Fruit fly (Drosophila melanogaster) whole organism, wandering third instar larva: ENCODE results near the gene CG33080.

ENCODE experiments used
- CG9705 ChIP-seq: fragments of 200-800 bp; sonication (Bioruptor generic); optimal IDR thresholded peaks from 2 replicates; lab custom pipeline; 2018; ENCODE audit warnings: missing biosample characterization, mild to moderate bottlenecking, missing genetic modification characterization
- CrebA ChIP-seq: fragments of 200-800 bp; sonication (Bioruptor generic); optimal IDR thresholded peaks from 2 replicates; lab custom pipeline; 2016; ENCODE audit warnings: missing biosample characterization, mild to moderate bottlenecking, missing genetic modification characterization, borderline replicate concordance
- Dif ChIP-seq: fragments of 200-275, 200-300 bp; sonication (Bioruptor generic); optimal IDR thresholded peaks from 2 replicates; lab custom pipeline; 2018; ENCODE audit warnings: missing biosample characterization, missing genetic modification characterization; ENCODE audit not compliant: partially characterized antibody
- GATAd ChIP-seq: sonication (Bioruptor generic); optimal IDR thresholded peaks from 2 replicates; lab custom pipeline; 2016; ENCODE audit warnings: missing biosample characterization, missing genetic modification characterization
- HLH106 ChIP-seq: fragments of 200-800 bp; optimal IDR thresholded peaks from 3 replicates; lab custom pipeline; 2019; ENCODE audit warnings: missing biosample characterization, mild to moderate bottlenecking, missing genetic modification characterization, moderate library complexity
- Hnf4 ChIP-seq: fragments of 200-800 bp; sonication (Bioruptor generic); optimal IDR thresholded peaks from 2 replicates; lab custom pipeline; 2016; ENCODE audit warnings: missing biosample characterization, mild to moderate bottlenecking, missing genetic modification characterization
- Hr78 ChIP-seq: fragments of >200 bp; optimal IDR thresholded peaks from 2 replicates; lab custom pipeline; 2017; ENCODE audit warnings: missing biosample characterization, missing genetic modification characterization
- Hr83 ChIP-seq: fragments of 200-300 bp; sonication (Bioruptor generic); optimal IDR thresholded peaks from 2 replicates; lab custom pipeline; 2016; ENCODE audit warnings: missing biosample characterization, mild to moderate bottlenecking, missing genetic modification characterization, moderate library complexity; ENCODE audit not compliant: poor library complexity, severe bottlenecking
- Jra ChIP-seq: sonication (Bioruptor generic); optimal IDR thresholded peaks from 2 replicates; lab custom pipeline; 2016; ENCODE audit warnings: missing biosample characterization, missing genetic modification characterization
- Myc ChIP-seq: fragments of >200 bp; optimal IDR thresholded peaks from 2 replicates; lab custom pipeline; 2017
- N ChIP-seq: fragments of >200 bp; optimal IDR thresholded peaks from 2 replicates; lab custom pipeline; 2018; ENCODE audit warnings: missing biosample characterization, missing external identifiers, missing genetic modification characterization
- Rel ChIP-seq, 2 experiments: fragments of 200-800 bp; sonication (Bioruptor generic) in 1 of 2; optimal IDR thresholded peaks; 2 replicates in 1 of 2; 3 replicates in 1 of 2; lab custom pipeline; 2016 to 2019; ENCODE audit warnings: mild to moderate bottlenecking in 2 of 2, missing biosample characterization in 2 of 2, missing genetic modification characterization in 2 of 2, moderate library complexity in 1 of 2
- Sp1 ChIP-seq: fragments of 200-800 bp; sonication (Bioruptor generic); optimal IDR thresholded peaks from 3 replicates; lab custom pipeline; 2019; ENCODE audit warnings: missing biosample characterization, mild to moderate bottlenecking, missing genetic modification characterization, moderate library complexity
- Vsx2 ChIP-seq: fragments of 200-300, 225-300 bp; sonication (Bioruptor generic); optimal IDR thresholded peaks from 2 replicates; lab custom pipeline; 2018; ENCODE audit warnings: missing biosample characterization, missing genetic modification characterization; ENCODE audit not compliant: partially characterized antibody
- br ChIP-seq: fragments of 200-800 bp; sonication (Bioruptor generic); optimal IDR thresholded peaks from 2 replicates; lab custom pipeline; 2016; ENCODE audit warnings: missing biosample characterization, missing genetic modification characterization
- brk ChIP-seq: fragments of 200-800 bp; sonication (Bioruptor generic); optimal IDR thresholded peaks from 2 replicates; lab custom pipeline; 2016; ENCODE audit warnings: missing biosample characterization, mild to moderate bottlenecking, missing genetic modification characterization
- dl ChIP-seq, 2 experiments: fragments of 175-275, 200-275 bp in 1 of 2; fragments of 200-275 bp in 1 of 2; sonication (Bioruptor generic); optimal IDR thresholded peaks; lab custom pipeline; 2018; ENCODE audit warnings: mild to moderate bottlenecking in 2 of 2, missing biosample characterization in 2 of 2, missing genetic modification characterization in 2 of 2, moderate library complexity in 2 of 2; ENCODE audit not compliant: partially characterized antibody in 2 of 2, insufficient read depth in 1 of 2
- dmrt93B ChIP-seq: fragments of 200-800 bp; sonication (Bioruptor generic); optimal IDR thresholded peaks from 2 replicates; lab custom pipeline; 2018; ENCODE audit warnings: missing biosample characterization, mild to moderate bottlenecking, missing genetic modification characterization
- dsf ChIP-seq: sonication (Bioruptor generic); optimal IDR thresholded peaks from 2 replicates; lab custom pipeline; 2016; ENCODE audit warnings: missing biosample characterization, missing genetic modification characterization, borderline replicate concordance
- ey ChIP-seq: fragments of 200-800 bp; sonication (Bioruptor generic); optimal IDR thresholded peaks from 2 replicates; lab custom pipeline; 2016; ENCODE audit warnings: missing biosample characterization, missing genetic modification characterization
- foxo ChIP-seq, 2 experiments: fragments of 200-800 bp; sonication (Bioruptor generic); optimal IDR thresholded peaks; 2 replicates in 1 of 2; 3 replicates in 1 of 2; lab custom pipeline; 2016 to 2017; ENCODE audit warnings: missing biosample characterization in 2 of 2, missing genetic modification characterization in 2 of 2
- fru ChIP-seq: fragments of 200-800 bp; sonication (Bioruptor generic); optimal IDR thresholded peaks from 3 replicates; lab custom pipeline; 2016; ENCODE audit warnings: missing biosample characterization, mild to moderate bottlenecking, missing genetic modification characterization
- h ChIP-seq: fragments of 200-800 bp; sonication (Bioruptor generic); optimal IDR thresholded peaks from 3 replicates; lab custom pipeline; 2016; ENCODE audit warnings: missing biosample characterization, mild to moderate bottlenecking, missing genetic modification characterization
- jim ChIP-seq: fragments of 175-275, 200-325 bp; sonication (Bioruptor generic); optimal IDR thresholded peaks from 2 replicates; lab custom pipeline; 2016; ENCODE audit warnings: missing biosample characterization, mild to moderate bottlenecking, missing genetic modification characterization
- lola ChIP-seq: fragments of >200 bp; optimal IDR thresholded peaks from 2 replicates; lab custom pipeline; 2017; ENCODE audit warnings: missing biosample characterization, missing genetic modification characterization
- pan ChIP-seq: fragments of >200 bp; optimal IDR thresholded peaks from 2 replicates; lab custom pipeline; 2017
- psq ChIP-seq: fragments of 200-800 bp; sonication (Bioruptor generic); optimal IDR thresholded peaks from 3 replicates; lab custom pipeline; 2017; ENCODE audit warnings: missing biosample characterization, mild to moderate bottlenecking, missing genetic modification characterization, moderate library complexity
- rgr ChIP-seq: fragments of 200-800 bp; sonication (Bioruptor generic); optimal IDR thresholded peaks from 3 replicates; lab custom pipeline; 2016; ENCODE audit warnings: missing biosample characterization, mild to moderate bottlenecking, missing genetic modification characterization
- sage ChIP-seq: fragments of 200-800 bp; sonication (Bioruptor generic); optimal IDR thresholded peaks from 2 replicates; lab custom pipeline; 2016; ENCODE audit warnings: missing biosample characterization, mild to moderate bottlenecking, missing genetic modification characterization
- sv ChIP-seq: fragments of 200-800 bp; sonication (Bioruptor generic); optimal IDR thresholded peaks from 3 replicates; lab custom pipeline; 2016; ENCODE audit warnings: missing biosample characterization, missing genetic modification characterization
- tai ChIP-seq: sonication (Bioruptor generic); optimal IDR thresholded peaks from 2 replicates; lab custom pipeline; 2016; ENCODE audit warnings: missing biosample characterization, missing genetic modification characterization

CG33080 gene

DNA sequence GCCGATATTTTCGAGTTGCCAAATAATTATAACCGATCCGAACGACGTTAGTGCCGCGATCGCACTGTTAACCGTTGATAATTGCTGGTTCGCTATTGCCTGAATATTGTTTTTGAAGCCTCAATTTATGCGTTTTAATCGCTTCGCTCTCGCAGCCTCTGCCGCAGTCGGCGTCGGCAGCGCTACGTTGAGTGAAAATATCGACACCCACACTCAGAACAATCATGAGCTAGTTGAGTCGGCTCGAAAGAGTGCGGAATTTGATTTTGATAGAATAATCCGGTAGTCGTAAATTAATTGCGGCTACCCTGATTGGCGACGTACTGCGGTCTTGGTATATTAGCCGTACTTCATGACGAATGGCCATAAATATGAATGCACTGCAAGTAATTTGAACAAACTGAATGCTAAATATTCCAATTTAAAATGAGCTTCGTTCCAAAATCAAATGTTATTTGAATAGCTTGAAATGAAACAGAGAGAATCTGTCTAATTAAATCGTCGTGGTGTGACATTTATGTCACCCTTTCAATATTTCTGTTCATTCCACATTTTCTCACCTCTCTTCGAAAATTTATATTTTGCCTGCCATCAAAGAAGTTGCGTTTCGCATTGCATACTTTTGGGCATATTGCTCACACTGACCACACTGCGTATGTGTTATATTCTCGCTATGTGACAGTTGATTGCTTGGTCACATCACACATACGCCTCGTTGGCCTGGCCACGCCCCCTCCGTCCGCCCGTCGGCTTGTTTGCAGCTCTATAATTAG is 1.9 kb downstream of the CG33080 start:
- TF ChIP-seq Hr78 (no peak), N (GFP tag; lab: Kevin White, UChicago) (peak; percentile 35), Jra (GFP tag; lab: Kevin White, UChicago) (no peak), Hnf4 (GFP tag; lab: Kevin White, UChicago) (no peak), psq (GFP tag; lab: Kevin White, UChicago) (no peak), Sp1 (GFP tag; lab: Kevin White, UChicago) (peak; percentile 38), HLH106 (no peak), CG9705 (GFP tag; lab: Kevin White, UChicago) (no peak), Vsx2 (GFP tag; lab: Kevin White, UChicago) (no peak), lola (GFP tag; lab: Kevin White, UChicago) (no peak), rgr (GFP tag; lab: Kevin White, UChicago) (peak; percentile 22), sage (GFP tag; lab: Kevin White, UChicago) (no peak), dmrt93B (GFP tag; lab: Kevin White, UChicago) (no peak), dl (GFP tag; optimal IDR thresholded peaks at IDR 0.05; lab: Kevin White, UChicago; ENCODE audit: insufficient read depth in 1 of 2, partially characterized antibody in 2 of 2) (no peak), pan (lab: Kevin White, UChicago) (no peak), ey (GFP tag; lab: Kevin White, UChicago) (peak; percentile 11), foxo (GFP tag; optimal IDR thresholded peaks at IDR 0.05; lab: Kevin White, UChicago) (peak in 1 of 2 experiments; percentile 34), dsf (GFP tag; lab: Kevin White, UChicago) (no peak), Myc (lab: Kevin White, UChicago) (peak; percentile 45), CrebA (GFP tag; lab: Kevin White, UChicago) (peak; percentile 46), Dif (GFP tag; lab: Kevin White, UChicago) (no peak), Hr83 (GFP tag; lab: Kevin White, UChicago) (no peak), h (GFP tag; lab: Kevin White, UChicago) (peak; percentile 29), fru (GFP tag; lab: Kevin White, UChicago) (peak; percentile 19), tai (no peak)

DNA sequence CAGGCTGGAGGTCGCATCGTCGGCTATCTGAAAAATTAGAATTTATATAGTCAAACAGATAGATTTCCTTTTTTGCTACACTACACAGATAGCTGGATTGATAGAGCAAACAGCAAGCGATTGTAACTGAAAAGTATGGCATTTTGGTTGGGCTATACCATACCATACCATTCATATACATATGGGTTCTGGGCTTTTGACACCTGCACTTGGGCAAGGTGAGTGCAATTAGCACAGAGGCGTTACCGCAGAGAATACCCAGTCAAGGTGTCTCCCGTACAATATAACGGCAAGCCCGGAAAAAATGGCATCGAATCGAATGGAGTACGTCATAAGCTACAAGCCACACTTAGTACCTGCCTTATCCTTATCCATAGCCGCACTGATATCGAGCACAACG is 2.8 kb downstream of the CG33080 start:
- TF ChIP-seq dl (GFP tag; optimal IDR thresholded peaks at IDR 0.05; lab: Kevin White, UChicago; ENCODE audit: insufficient read depth in 1 of 2, partially characterized antibody in 2 of 2) (no peak), br (GFP tag; lab: Kevin White, UChicago) (no peak), fru (GFP tag; lab: Kevin White, UChicago) (no peak), Rel (GFP tag; optimal IDR thresholded peaks at IDR 0.05; lab: Kevin White, UChicago) (no peak), Rel (tag; optimal IDR thresholded peaks at IDR 0.05; lab: Kevin White, UChicago) (no peak), dsf (GFP tag; lab: Kevin White, UChicago) (no peak), GATAd (GFP tag; lab: Kevin White, UChicago) (no peak), CrebA (GFP tag; lab: Kevin White, UChicago) (no peak), Hnf4 (GFP tag; lab: Kevin White, UChicago) (no peak), jim (GFP tag; lab: Kevin White, UChicago) (no peak), Vsx2 (GFP tag; lab: Kevin White, UChicago) (no peak), brk (GFP tag; lab: Kevin White, UChicago) (no peak), lola (GFP tag; lab: Kevin White, UChicago) (no peak), Myc (lab: Kevin White, UChicago) (no peak), ey (GFP tag; lab: Kevin White, UChicago) (no peak), psq (GFP tag; lab: Kevin White, UChicago) (no peak), sv (GFP tag; lab: Kevin White, UChicago) (no peak)

DNA sequence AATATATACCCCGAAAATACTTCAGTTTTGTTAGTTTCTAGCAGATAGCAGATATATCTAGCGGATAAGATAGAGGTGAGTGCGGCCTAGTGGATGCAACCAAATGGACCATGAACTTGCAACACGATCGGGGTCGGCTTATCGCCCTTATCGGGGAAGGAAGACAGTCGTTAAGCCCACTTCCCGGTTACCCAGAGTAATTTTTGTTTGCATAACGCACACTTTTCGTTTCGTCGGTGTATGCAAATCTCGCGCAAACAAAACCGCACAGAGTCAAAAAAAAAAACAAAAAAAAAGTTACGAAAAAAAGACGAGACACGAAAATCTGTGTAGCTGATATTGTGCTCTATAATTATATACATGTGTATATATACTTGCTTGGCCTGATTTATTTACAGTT is 4.6 kb downstream of the CG33080 start:
- TF ChIP-seq Hr78 (no peak), psq (GFP tag; lab: Kevin White, UChicago) (no peak), CG9705 (GFP tag; lab: Kevin White, UChicago) (no peak), Jra (GFP tag; lab: Kevin White, UChicago) (no peak), ey (GFP tag; lab: Kevin White, UChicago) (no peak), jim (GFP tag; lab: Kevin White, UChicago) (no peak)
